Fruit fly (Drosophila melanogaster): ENCODE measurements around the gene CG8745.

The CG8745 gene

dm6 chr3L:13842140-13842539 is 24.6 kb downstream of the CG8745 start, which contains the start of gene CG8757:
Gene CG8757, minus strand, starts transcription at chr3L:13842240.
- TF ChIP-seq D1 (tag; optimal IDR thresholded peaks at IDR 0.05), result no peak
- TF ChIP-seq CG17806 (tag; optimal IDR thresholded peaks at IDR 0.05), result no peak

DNA sequence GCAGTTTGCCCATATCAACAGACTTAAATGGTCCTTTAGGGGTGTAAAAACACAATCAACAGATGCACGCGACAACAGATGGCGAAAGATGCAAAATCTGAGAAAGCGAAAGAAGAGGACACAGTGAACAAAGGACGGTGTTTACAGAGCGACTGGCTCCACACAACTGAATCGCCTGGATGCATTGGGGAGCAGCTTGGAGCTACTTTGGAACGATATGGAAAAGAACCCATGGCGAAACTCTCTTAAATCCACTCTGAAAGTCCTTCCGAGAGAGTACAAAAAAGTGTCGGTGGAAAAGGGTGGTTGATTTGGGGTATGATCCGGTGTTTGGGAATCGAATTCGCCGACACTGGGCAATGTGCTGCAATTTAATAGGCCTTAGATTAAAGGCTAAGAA is 26.0 kb downstream of the CG8745 start:
- TF ChIP-seq EcR (GFP tag; optimal IDR thresholded peaks at IDR 0.05), result no peak
- no peak for TF ChIP-seq CG10348 (GFP tag; IDR thresholded peaks at IDR 0.05)
- no peak for TF ChIP-seq CG14655 (GFP tag; optimal IDR thresholded peaks at IDR 0.05)
- no peak for TF ChIP-seq Pif1B (GFP tag; optimal IDR thresholded peaks at IDR 0.05)
- TF ChIP-seq CG9948 (tag; optimal IDR thresholded peaks at IDR 0.05), result no peak
- TF ChIP-seq CG32121 (GFP tag; IDR thresholded peaks at IDR 0.05), result no peak
- no peak for TF ChIP-seq Snoo (tag; optimal IDR thresholded peaks at IDR 0.05)
- no peak for TF ChIP-seq Pif1A (GFP tag; optimal IDR thresholded peaks at IDR 0.05)
- TF ChIP-seq CG12605 (GFP tag; IDR thresholded peaks at IDR 0.05), result no peak
- TF ChIP-seq fd96Ca (GFP tag; IDR thresholded peaks at IDR 0.05), result no peak
- TF ChIP-seq CG8301 (tag; optimal IDR thresholded peaks at IDR 0.05), result no peak
- no peak for TF ChIP-seq CG4496 (GFP tag; IDR thresholded peaks at IDR 0.05)
- TF ChIP-seq rn (GFP tag; IDR thresholded peaks at IDR 0.05), result no peak

DNA sequence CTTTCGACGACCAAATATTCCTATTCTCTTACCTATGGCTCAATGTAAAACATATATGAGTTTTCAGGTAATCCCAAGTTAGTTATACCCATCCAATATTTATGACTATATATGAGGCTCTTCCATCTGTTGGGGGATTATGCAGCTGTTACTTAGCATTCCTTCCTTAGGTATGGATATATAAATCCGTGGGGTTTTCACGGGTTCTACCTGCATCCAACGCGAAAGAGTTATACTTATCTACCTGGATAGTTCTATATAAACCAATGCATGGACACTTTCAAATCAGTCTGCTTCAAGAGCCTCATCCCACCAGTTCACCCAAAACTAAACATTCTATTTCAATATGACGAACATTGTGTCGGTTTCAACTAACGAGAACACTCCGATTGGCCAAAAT is 29.2 kb downstream of the CG8745 start, which contains the start of gene CG43184:
TSS of gene CG43184 (plus strand) at position 301 of the 400 bp plus-strand sequence.
- no peak for TF ChIP-seq CG10348 (GFP tag; IDR thresholded peaks at IDR 0.05)
- TF ChIP-seq Pif1A (GFP tag; optimal IDR thresholded peaks at IDR 0.05), result no peak
